Fruit fly (Drosophila melanogaster): ENCODE measurements around the gene spn-A.

spn-A gene

DNA sequence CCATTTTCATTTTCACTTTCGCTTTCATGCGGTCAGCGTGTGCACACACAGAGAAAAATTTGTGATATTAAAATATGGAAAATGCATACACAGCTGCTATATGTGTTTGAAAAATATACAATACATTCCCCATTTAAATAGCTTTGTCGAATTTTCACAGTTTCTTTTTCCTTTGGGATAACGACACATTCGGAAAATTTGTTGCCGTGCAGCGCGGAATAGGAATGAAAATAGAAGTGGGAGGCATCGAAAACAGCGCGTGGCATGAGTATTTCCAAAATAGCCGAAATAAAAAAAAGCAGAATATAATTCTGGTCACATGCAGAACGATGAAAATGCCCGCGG is 36.8 kb upstream of the spn-A start (continued):
- TF ChIP-seq CG1603 (tag; optimal IDR thresholded peaks at IDR 0.05) (peak; percentile 82), sc (optimal IDR thresholded peaks at IDR 0.05) (no peak), sc (GFP tag; optimal IDR thresholded peaks at IDR 0.05) (peak; percentile 43), esg (GFP tag; conservative IDR thresholded peaks at IDR 0.05) (peak; percentile 79), inv (GFP tag; IDR thresholded peaks at IDR 0.05; ENCODE audit: partially characterized antibody) (no peak), BEAF-32 (GFP tag; optimal IDR thresholded peaks at IDR 0.05) (no peak), CG2202 (tag; optimal IDR thresholded peaks at IDR 0.05) (peak; percentile 59), CoRest (tag; optimal IDR thresholded peaks at IDR 0.05) (peak; percentile 87), fu2 (GFP tag; optimal IDR thresholded peaks at IDR 0.05) (peak; percentile 80), ase (GFP tag; IDR thresholded peaks at IDR 0.05) (peak; percentile 79), bbx (GFP tag; IDR thresholded peaks at IDR 0.05; ENCODE audit: partially characterized antibody) (no peak), CG12769 (tag; optimal IDR thresholded peaks at IDR 0.05) (peak; percentile 96), pho (GFP tag; optimal IDR thresholded peaks at IDR 0.05) (peak; percentile 86), fd3F (GFP tag; optimal IDR thresholded peaks at IDR 0.05) (peak; percentile 83), slp2 (GFP tag; optimal IDR thresholded peaks at IDR 0.05) (peak; percentile 64), CG17186 (GFP tag; optimal IDR thresholded peaks at IDR 0.05) (peak; percentile 28), prd (optimal IDR thresholded peaks at IDR 0.05) (no peak), prd (GFP tag; IDR thresholded peaks at IDR 0.05) (peak; percentile 91), Vsx1 (GFP tag; optimal IDR thresholded peaks at IDR 0.05) (peak; percentile 54), z (GFP tag; IDR thresholded peaks at IDR 0.05) (no peak; the same call in 2 of the 3 replicates), Xbp1 (GFP tag; optimal IDR thresholded peaks at IDR 0.05) (peak; percentile 89), CG12155 (GFP tag; optimal IDR thresholded peaks at IDR 0.05) (peak; percentile 83), Hr78 (GFP tag; optimal IDR thresholded peaks at IDR 0.05) (peak in 1 of 2 experiments; percentile 45), bsh (GFP tag; optimal IDR thresholded peaks at IDR 0.05) (peak in 1 of 2 experiments; percentile 90), amos (GFP tag; IDR thresholded peaks at IDR 0.05; ENCODE audit: partially characterized antibody) (no peak), CHES-1-like (GFP tag; optimal IDR thresholded peaks at IDR 0.05) (peak; percentile 89), CG32772 (GFP tag; IDR thresholded peaks at IDR 0.05) (peak; percentile 91), CG17802 (tag; optimal IDR thresholded peaks at IDR 0.05) (peak; percentile 59), ttk (GFP tag; IDR thresholded peaks at IDR 0.05) (peak; percentile 86), pfk (GFP tag; optimal IDR thresholded peaks at IDR 0.05) (no peak), aop (GFP tag; IDR thresholded peaks at IDR 0.05) (no peak), CG17829 (tag; optimal IDR thresholded peaks at IDR 0.05) (peak; percentile 72), Optix (GFP tag; IDR thresholded peaks at IDR 0.05) (peak; percentile 83; the same call in 2 of the 3 replicates), Fer1 (GFP tag; optimal IDR thresholded peaks at IDR 0.05) (peak; percentile 84), CG1647 (GFP tag; optimal IDR thresholded peaks at IDR 0.05) (peak; percentile 85), gcm (GFP tag; optimal IDR thresholded peaks at IDR 0.05) (peak; percentile 61), CG4404 (GFP tag; IDR thresholded peaks at IDR 0.05) (peak; percentile 63), Fer3 (tag; optimal IDR thresholded peaks at IDR 0.05) (peak; percentile 88), CG16815 (GFP tag; optimal IDR thresholded peaks at IDR 0.05) (peak; percentile 59), Ada2b (GFP tag; IDR thresholded peaks at IDR 0.05) (peak; percentile 85), CG18619 (GFP tag; optimal IDR thresholded peaks at IDR 0.05) (peak; percentile 80), CG8924 (tag; optimal IDR thresholded peaks at IDR 0.05) (peak; percentile 85), CG9817 (tag; optimal IDR thresholded peaks at IDR 0.05) (peak; percentile 86), chm (GFP tag; IDR thresholded peaks at IDR 0.05) (peak; percentile 87), CG12299 (tag; optimal IDR thresholded peaks at IDR 0.05) (peak; percentile 81), E2f1 (GFP tag; IDR thresholded peaks at IDR 0.05) (peak; percentile 88), CG8290 (GFP tag; optimal IDR thresholded peaks at IDR 0.05) (peak; percentile 37), CG8290 (tag; optimal IDR thresholded peaks at IDR 0.05) (peak in 1 of 2 experiments; percentile 90), nmo (GFP tag; optimal IDR thresholded peaks at IDR 0.05) (peak; percentile 80), gsb-n (tag; optimal IDR thresholded peaks at IDR 0.05) (peak; percentile 75), ken (GFP tag; IDR thresholded peaks at IDR 0.05) (peak; percentile 79)
